Fruit fly (Drosophila melanogaster): ENCODE results near the gene CG31007.

CG31007 gene

DNA sequence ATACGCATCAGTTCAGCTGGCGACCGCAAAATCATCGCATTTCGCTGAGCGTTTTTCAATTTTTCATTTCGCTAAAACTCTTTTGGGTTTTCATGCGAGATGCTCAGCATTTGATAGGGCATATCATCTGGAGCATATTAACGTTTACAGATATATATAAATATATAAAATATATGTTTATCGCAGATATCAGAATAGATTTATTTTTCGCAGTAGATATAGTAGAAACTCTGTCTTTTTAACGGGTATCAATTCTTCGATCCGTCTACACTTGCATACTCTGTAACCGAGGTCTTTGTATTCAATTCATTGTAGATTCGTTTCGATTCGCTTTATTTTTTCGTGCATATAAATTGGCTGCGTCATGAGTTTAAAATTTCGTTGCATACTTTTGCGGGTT is 27.4 kb upstream of the CG31007 start (continued):
- no peak for TF ChIP-seq seq (GFP tag; IDR thresholded peaks at IDR 0.05)
- no peak for TF ChIP-seq pita (GFP tag; optimal IDR thresholded peaks at IDR 0.05)
- TF ChIP-seq TFAM (GFP tag; optimal IDR thresholded peaks at IDR 0.05), result no peak
- no peak for TF ChIP-seq danr (GFP tag; IDR thresholded peaks at IDR 0.05)
- TF ChIP-seq her (GFP tag; optimal IDR thresholded peaks at IDR 0.05), result no peak
- no peak; the same call in 1 of the 2 replicates for TF ChIP-seq CG4404 (GFP tag; IDR thresholded peaks at IDR 0.05)
- TF ChIP-seq Hr39 (optimal IDR thresholded peaks at IDR 0.05), result no peak
- peak; percentile 65 for TF ChIP-seq Rfx (GFP tag; IDR thresholded peaks at IDR 0.05)
- peak; percentile 11 for TF ChIP-seq CG3281 (GFP tag; optimal IDR thresholded peaks at IDR 0.05)
- TF ChIP-seq CG2199 (GFP tag; IDR thresholded peaks at IDR 0.05), result no peak
- TF ChIP-seq CG12104 (GFP tag; optimal IDR thresholded peaks at IDR 0.05), result no peak
- TF ChIP-seq ranshi (GFP tag; IDR thresholded peaks at IDR 0.05), result no peak
- no peak for TF ChIP-seq CG17829 (tag; optimal IDR thresholded peaks at IDR 0.05)
- no peak for TF ChIP-seq ham (GFP tag; IDR thresholded peaks at IDR 0.05)
- no peak for TF ChIP-seq Dek (tag; optimal IDR thresholded peaks at IDR 0.05)
- TF ChIP-seq CG11696 (GFP tag; IDR thresholded peaks at IDR 0.05), result 0 out of 2 replicates have a peak, but pooled peaks have one; percentile 16
- no peak for TF ChIP-seq CG7987 (GFP tag; optimal IDR thresholded peaks at IDR 0.05)
- no peak for TF ChIP-seq CG30403 (GFP tag; optimal IDR thresholded peaks at IDR 0.05)
- no peak for TF ChIP-seq gsb-n (tag; optimal IDR thresholded peaks at IDR 0.05)
- no peak for TF ChIP-seq Side (GFP tag; optimal IDR thresholded peaks at IDR 0.05)
- TF ChIP-seq amos (GFP tag; IDR thresholded peaks at IDR 0.05; ENCODE audit: partially characterized antibody), result no peak
- peak; percentile 34; the same call in 1 of the 2 replicates for TF ChIP-seq CG11085 (GFP tag; IDR thresholded peaks at IDR 0.05)
- no peak for TF ChIP-seq ac (GFP tag; optimal IDR thresholded peaks at IDR 0.05)
- no peak for TF ChIP-seq dimm (GFP tag; IDR thresholded peaks at IDR 0.05)
- TF ChIP-seq disco-r (GFP tag; optimal IDR thresholded peaks at IDR 0.05), result no peak
- TF ChIP-seq Hmx (GFP tag; optimal IDR thresholded peaks at IDR 0.05), result no peak
- no peak for TF ChIP-seq wdn (GFP tag; IDR thresholded peaks at IDR 0.05)
- TF ChIP-seq CG17361 (GFP tag; IDR thresholded peaks at IDR 0.05), result no peak
- no peak for TF ChIP-seq Pdp1 (GFP tag; optimal IDR thresholded peaks at IDR 0.05)
- TF ChIP-seq CG7963 (GFP tag; IDR thresholded peaks at IDR 0.05; ENCODE audit: partially characterized antibody), result no peak
- TF ChIP-seq CG15601 (tag; optimal IDR thresholded peaks at IDR 0.05), result no peak
- no peak for TF ChIP-seq wor (GFP tag; IDR thresholded peaks at IDR 0.05)
- 0 out of 2 replicates have a peak, but pooled peaks have one; percentile 28 for TF ChIP-seq CG32772 (GFP tag; IDR thresholded peaks at IDR 0.05)
- TF ChIP-seq CG15073 (GFP tag; optimal IDR thresholded peaks at IDR 0.05), result no peak
- TF ChIP-seq bsh (GFP tag; optimal IDR thresholded peaks at IDR 0.05), result no peak
- peak; percentile 2 for TF ChIP-seq fd96Cb (tag; optimal IDR thresholded peaks at IDR 0.05)
- peak; percentile 20 for TF ChIP-seq Xbp1 (GFP tag; optimal IDR thresholded peaks at IDR 0.05)

DNA sequence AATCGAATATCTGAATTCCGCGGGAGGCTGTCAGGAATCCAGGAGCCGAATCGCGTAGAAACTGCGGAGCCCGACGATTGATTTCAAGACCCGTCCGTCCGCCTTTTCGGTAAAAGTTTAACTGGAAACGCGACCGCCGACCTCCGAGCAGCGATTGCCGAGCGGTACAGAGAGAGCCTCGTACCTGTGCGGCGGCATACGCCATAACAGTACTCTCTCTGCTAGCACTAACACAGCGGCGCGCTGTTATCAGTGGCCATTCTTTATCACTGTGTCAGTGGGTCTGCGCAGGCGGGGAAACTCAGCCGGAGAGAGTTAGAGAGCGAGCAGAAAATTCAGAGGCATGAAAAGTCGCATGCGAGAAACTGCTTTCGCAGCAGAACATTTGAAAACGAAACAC is 24.5 kb upstream of the CG31007 start, which contains the start of gene 5-HT7:
Gene 5-HT7, minus strand, starts transcription at position 161 of the 400 bp plus-strand sequence.
- TF ChIP-seq Hr78 (GFP tag; optimal IDR thresholded peaks at IDR 0.05), result no peak
- TF ChIP-seq Trl (optimal IDR thresholded peaks at IDR 0.05), result peak; percentile 65 to 66
- TF ChIP-seq Trl (GFP tag; optimal IDR thresholded peaks at IDR 0.05), result no peak
- TF ChIP-seq lab (GFP tag; optimal IDR thresholded peaks at IDR 0.05), result peak; percentile 37
- TF ChIP-seq CG10654 (GFP tag; optimal IDR thresholded peaks at IDR 0.05), result no peak
- TF ChIP-seq Mrtf (GFP tag; IDR thresholded peaks at IDR 0.05), result no peak
- TF ChIP-seq chm (GFP tag; IDR thresholded peaks at IDR 0.05), result peak; percentile 64; the same call in 1 of the 2 replicates
- TF ChIP-seq ewg (GFP tag; optimal IDR thresholded peaks at IDR 0.05), result peak; percentile 27
- TF ChIP-seq bbx (GFP tag; IDR thresholded peaks at IDR 0.05; ENCODE audit: partially characterized antibody), result peak; percentile 9; the same call in 1 of the 2 replicates
- peak; percentile 57; the same call in 1 of the 2 replicates for TF ChIP-seq crol (GFP tag; IDR thresholded peaks at IDR 0.05)
- no peak for TF ChIP-seq grn (GFP tag; optimal IDR thresholded peaks at IDR 0.05)
- TF ChIP-seq CG8290 (GFP tag; optimal IDR thresholded peaks at IDR 0.05), result no peak
- TF ChIP-seq CG8290 (tag; optimal IDR thresholded peaks at IDR 0.05), result peak in 1 of 2 experiments; percentile 21
- TF ChIP-seq HmgZ (tag; optimal IDR thresholded peaks at IDR 0.05), result no peak
- TF ChIP-seq CG13894 (tag; optimal IDR thresholded peaks at IDR 0.05), result peak; percentile 31
- no peak for TF ChIP-seq Sox100B (GFP tag; optimal IDR thresholded peaks at IDR 0.05)
- TF ChIP-seq CG7963 (GFP tag; IDR thresholded peaks at IDR 0.05; ENCODE audit: partially characterized antibody), result no peak
- no peak for TF ChIP-seq MESR4 (GFP tag; optimal IDR thresholded peaks at IDR 0.05)
